Worm (Caenorhabditis elegans): ENCODE results near the gene F40H6.5.

F40H6.5 gene

ce11 chrIII:6056770-6057169 is 1.2 kb upstream of the F40H6.5 start, which contains the start of gene clc-10:
clc-10 (plus strand) TSS chrIII:6057070.
- TF ChIP-seq mab-5 (tag; optimal IDR thresholded peaks at IDR 0.05) = no peak
- no peak for TF ChIP-seq elt-1 (tag; optimal IDR thresholded peaks at IDR 0.05)
- no peak for TF ChIP-seq nhr-10 (tag; optimal IDR thresholded peaks at IDR 0.05)
- no peak for TF ChIP-seq nhr-11 (tag; optimal IDR thresholded peaks at IDR 0.05)
- no peak for TF ChIP-seq nhr-21 (tag; optimal IDR thresholded peaks at IDR 0.05)
- TF ChIP-seq crh-2 (tag; optimal IDR thresholded peaks at IDR 0.05) = no peak
- TF ChIP-seq lin-39 (tag; optimal IDR thresholded peaks at IDR 0.05) = no peak
- TF ChIP-seq mbf-1 (tag; optimal IDR thresholded peaks at IDR 0.05) = no peak
- no peak for TF ChIP-seq nhr-23 (tag; optimal IDR thresholded peaks at IDR 0.05)
- no peak for TF ChIP-seq F13H6.1 (tag; optimal IDR thresholded peaks at IDR 0.05)
- TF ChIP-seq R02D3.7 (tag; optimal IDR thresholded peaks at IDR 0.05) = no peak
- TF ChIP-seq blmp-1 (tag; optimal IDR thresholded peaks at IDR 0.05; ENCODE audit: insufficient read depth) = no peak
- no peak for TF ChIP-seq unc-55 (GFP tag; optimal IDR thresholded peaks at IDR 0.05)

ce11 chrIII:6056179-6056578 is 573 bp upstream of the F40H6.5 start:
- TF ChIP-seq crh-2 (tag; optimal IDR thresholded peaks at IDR 0.05) = no peak

ce11 chrIII:6046881-6047280 is 8.7 kb downstream of the F40H6.5 start, which contains the start of gene tbx-11:
tbx-11 (minus strand) TSS chrIII:6046981.
- no peak for TF ChIP-seq lin-39 (tag; optimal IDR thresholded peaks at IDR 0.05)
- no peak for TF ChIP-seq blmp-1 (tag; optimal IDR thresholded peaks at IDR 0.05; ENCODE audit: insufficient read depth)
- TF ChIP-seq unc-39 (tag; optimal IDR thresholded peaks at IDR 0.05) = no peak
- no peak for TF ChIP-seq lin-11 (tag; optimal IDR thresholded peaks at IDR 0.05)
- TF ChIP-seq ceh-16 (tag; optimal IDR thresholded peaks at IDR 0.05) = no peak
- TF ChIP-seq mdl-1 (tag; optimal IDR thresholded peaks at IDR 0.05) = no peak
- no peak for TF ChIP-seq aly-2 (tag; optimal IDR thresholded peaks at IDR 0.05)
- no peak for TF ChIP-seq lin-13 (GFP tag; optimal IDR thresholded peaks at IDR 0.05)
- TF ChIP-seq dmd-4 (tag; optimal IDR thresholded peaks at IDR 0.05) = no peak
- TF ChIP-seq nhr-10 (tag; optimal IDR thresholded peaks at IDR 0.05) = no peak
- no peak for TF ChIP-seq nhr-6 (tag; optimal IDR thresholded peaks at IDR 0.05)
- no peak for TF ChIP-seq elt-1 (tag; optimal IDR thresholded peaks at IDR 0.05)

ce11 chrIII:6039370-6039769 is 16.2 kb downstream of the F40H6.5 start, which contains the start of gene ift-139:
ift-139 (minus strand) TSS chrIII:6039470.
- no peak for TF ChIP-seq ama-1 (optimal IDR thresholded peaks at IDR 0.05)
- TF ChIP-seq C34F6.9 (tag; optimal IDR thresholded peaks at IDR 0.05) = no peak
- TF ChIP-seq mbf-1 (tag; optimal IDR thresholded peaks at IDR 0.05) = no peak

ce11 chrIII:6030483-6030882 is 25.1 kb downstream of the F40H6.5 start, which contains the start of gene ZK328.6:
ZK328.6 (minus strand) TSS chrIII:6030583.
- TF ChIP-seq aly-2 (tag; optimal IDR thresholded peaks at IDR 0.05) (no peak), peb-1 (tag; optimal IDR thresholded peaks at IDR 0.05) (no peak), sma-3 (GFP tag; optimal IDR thresholded peaks at IDR 0.05) (no peak), sma-9 (GFP tag; optimal IDR thresholded peaks at IDR 0.05) (no peak), sma-9 (tag; optimal IDR thresholded peaks at IDR 0.05) (no peak), snpc-4 (tag; optimal IDR thresholded peaks at IDR 0.05) (no peak), dmd-4 (tag; optimal IDR thresholded peaks at IDR 0.05) (no peak), nhr-25 (tag; optimal IDR thresholded peaks at IDR 0.05) (no peak), unc-62 (GFP tag; optimal IDR thresholded peaks at IDR 0.05) (no peak), lin-39 (tag; optimal IDR thresholded peaks at IDR 0.05) (no peak)

ce11 chrIII:6028432-6028831 is 27.2 kb downstream of the F40H6.5 start, which contains the start of gene tbx-7:
tbx-7 (minus strand) TSS chrIII:6028532.
- TF ChIP-seq nhr-6 (tag; optimal IDR thresholded peaks at IDR 0.05) (no peak), ztf-11 (tag; optimal IDR thresholded peaks at IDR 0.05) (no peak), lin-13 (GFP tag; optimal IDR thresholded peaks at IDR 0.05) (no peak), R02D3.7 (tag; optimal IDR thresholded peaks at IDR 0.05) (no peak), unc-55 (GFP tag; optimal IDR thresholded peaks at IDR 0.05) (no peak), sem-4 (tag; optimal IDR thresholded peaks at IDR 0.05) (no peak)

All from whole organism, L2 larva.